Fruit fly (Drosophila melanogaster): Measurements from ENCODE around the gene mesh.

Gene mesh

dm6 chr3R:31222125-31222889 lies 26.7 kb upstream of the mesh start (continued):
- TF ChIP-seq sna (GFP tag; IDR thresholded peaks at IDR 0.05; ENCODE audit: partially characterized antibody) (no peak), CG17568 (GFP tag; optimal IDR thresholded peaks at IDR 0.05) (peak; percentile 79), CG31388 (GFP tag; optimal IDR thresholded peaks at IDR 0.05) (peak; percentile 21), trh (GFP tag; optimal IDR thresholded peaks at IDR 0.05) (peak; percentile 41), CG30431 (GFP tag; optimal IDR thresholded peaks at IDR 0.05) (peak; percentile 69), crol (GFP tag; IDR thresholded peaks at IDR 0.05) (peak; percentile 82; the same call in 1 of the 2 replicates), D (optimal IDR thresholded peaks at IDR 0.05) (no peak), D (GFP tag; optimal IDR thresholded peaks at IDR 0.05) (peak; percentile 73), dm (GFP tag; optimal IDR thresholded peaks at IDR 0.05) (peak; percentile 40), sug (tag; optimal IDR thresholded peaks at IDR 0.05) (peak; percentile 72), tap (tag; optimal IDR thresholded peaks at IDR 0.05) (peak; percentile 76), pb (GFP tag; optimal IDR thresholded peaks at IDR 0.05) (peak; percentile 86), CG2129 (GFP tag; IDR thresholded peaks at IDR 0.05; ENCODE audit: partially characterized antibody) (no peak), CG1603 (tag; optimal IDR thresholded peaks at IDR 0.05) (peak; percentile 84), CG13775 (GFP tag; optimal IDR thresholded peaks at IDR 0.05) (peak; percentile 83), row (GFP tag; IDR thresholded peaks at IDR 0.05) (no peak), CG4404 (GFP tag; IDR thresholded peaks at IDR 0.05) (no peak), Sry-δ (GFP tag; optimal IDR thresholded peaks at IDR 0.05) (peak; percentile 24), CG31224 (GFP tag; IDR thresholded peaks at IDR 0.05) (no peak), Antp (GFP tag; optimal IDR thresholded peaks at IDR 0.05) (peak; percentile 89), pros (GFP tag; optimal IDR thresholded peaks at IDR 0.05) (peak; percentile 63), MESR4 (GFP tag; optimal IDR thresholded peaks at IDR 0.05) (no peak), Ets97D (GFP tag; optimal IDR thresholded peaks at IDR 0.05) (peak; percentile 38), Myb (GFP tag; optimal IDR thresholded peaks at IDR 0.05) (peak; percentile 76), slbo (GFP tag; IDR thresholded peaks at IDR 0.05) (no peak), nau (GFP tag; optimal IDR thresholded peaks at IDR 0.05) (peak; percentile 77), CG10209 (GFP tag; optimal IDR thresholded peaks at IDR 0.05) (peak; percentile 89), Mad (GFP tag; optimal IDR thresholded peaks at IDR 0.05) (peak; percentile 65), CG18764 (GFP tag; optimal IDR thresholded peaks at IDR 0.05) (peak; percentile 71), Neu2 (GFP tag; optimal IDR thresholded peaks at IDR 0.05; ENCODE audit: borderline replicate concordance) (peak; percentile 16), CG15514 (GFP tag; optimal IDR thresholded peaks at IDR 0.05) (peak; percentile 70), CG17186 (GFP tag; optimal IDR thresholded peaks at IDR 0.05) (peak; percentile 15), CG12236 (GFP tag; optimal IDR thresholded peaks at IDR 0.05) (peak; percentile 55), CG6683 (GFP tag; optimal IDR thresholded peaks at IDR 0.05) (peak; percentile 71), knrl (GFP tag; IDR thresholded peaks at IDR 0.05; ENCODE audit: partially characterized antibody) (no peak), Sox102F (GFP tag; optimal IDR thresholded peaks at IDR 0.05) (peak; percentile 81), grau (tag; optimal IDR thresholded peaks at IDR 0.05) (peak; percentile 89), CG10543 (GFP tag; optimal IDR thresholded peaks at IDR 0.05) (peak; percentile 82), CTCF (GFP tag; optimal IDR thresholded peaks at IDR 0.05) (no peak), slp2 (GFP tag; optimal IDR thresholded peaks at IDR 0.05) (peak; percentile 86), B-H1 (GFP tag; IDR thresholded peaks at IDR 0.05) (no peak), CG10431 (GFP tag; optimal IDR thresholded peaks at IDR 0.05) (peak; percentile 57), CG12071 (GFP tag; optimal IDR thresholded peaks at IDR 0.05) (peak; percentile 74), CG7372 (GFP tag; IDR thresholded peaks at IDR 0.05) (no peak), tio (GFP tag; optimal IDR thresholded peaks at IDR 0.05) (no peak), otp (GFP tag; IDR thresholded peaks at IDR 0.05) (no peak), TFAM (GFP tag; optimal IDR thresholded peaks at IDR 0.05) (peak; percentile 16), HmgD (GFP tag; optimal IDR thresholded peaks at IDR 0.05) (peak; percentile 79), Opbp (GFP tag; IDR thresholded peaks at IDR 0.05; ENCODE audit: partially characterized antibody) (no peak), run (tag; optimal IDR thresholded peaks at IDR 0.05) (peak; percentile 48)
